Worm (Caenorhabditis elegans) whole organism, L3 larva: Measurements from ENCODE around the gene exos-9.

Source experiments
- R02D3.7 ChIP-seq: fragments of 150-350 bp; optimal IDR thresholded peaks from 2 replicates; lab custom pipeline; 2014; ENCODE audit warnings: missing biosample characterization, missing genetic modification characterization
- aly-2 ChIP-seq: fragments of 150-350 bp; optimal IDR thresholded peaks from 2 replicates; lab custom pipeline; 2014; ENCODE audit warnings: missing biosample characterization, missing genetic modification characterization
- ama-1 ChIP-seq: fragments of 150-350 bp; optimal IDR thresholded peaks from 2 replicates; lab custom pipeline; 2018
- ceh-82 ChIP-seq: fragments of 150-350 bp; optimal IDR thresholded peaks from 2 replicates; lab custom pipeline; 2014; ENCODE audit warnings: missing biosample characterization, missing genetic modification characterization
- fos-1 ChIP-seq: fragments of 150-350 bp; optimal IDR thresholded peaks from 2 replicates; lab custom pipeline; 2014; ENCODE audit warnings: missing biosample characterization, missing genetic modification characterization
- mdl-1 ChIP-seq: fragments of 150-350 bp; optimal IDR thresholded peaks from 2 replicates; lab custom pipeline; 2014; ENCODE audit warnings: missing biosample characterization, missing genetic modification characterization
- nhr-23 ChIP-seq: fragments of 150-350 bp; optimal IDR thresholded peaks from 2 replicates; lab custom pipeline; 2014; ENCODE audit warnings: missing biosample characterization, missing genetic modification reagents, missing genetic modification characterization
- nhr-237 ChIP-seq: fragments of 150-350 bp; optimal IDR thresholded peaks from 2 replicates; lab custom pipeline; 2014; ENCODE audit warnings: missing biosample characterization, missing genetic modification characterization

DNA sequence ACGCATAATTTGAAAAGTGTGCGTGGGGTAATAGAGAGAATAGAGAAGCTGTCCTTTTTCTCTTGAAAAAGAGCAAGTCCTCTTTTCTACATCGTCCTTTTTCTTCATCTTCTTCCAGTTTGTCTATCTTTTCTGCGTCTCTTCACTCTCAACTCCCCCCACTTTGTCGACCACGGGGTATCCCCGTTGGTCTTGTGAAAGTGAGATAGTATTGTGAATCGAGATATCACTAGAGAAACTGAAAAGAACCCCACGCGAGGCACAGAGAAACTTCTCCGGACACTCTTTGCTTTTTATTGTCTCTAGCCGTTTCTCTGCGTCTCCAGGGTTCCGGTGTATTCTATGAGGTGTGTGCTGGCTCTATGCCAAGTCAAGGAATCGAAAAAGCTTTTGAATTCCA lies 42.2 kb downstream of the exos-9 start:
- peak; percentile 75 for TF ChIP-seq R02D3.7 (tag; lab: Kevin White, UChicago)
- no peak for TF ChIP-seq nhr-237 (tag; lab: Kevin White, UChicago)
- TF ChIP-seq fos-1 (tag; lab: Kevin White, UChicago), result peak; percentile 34
- TF ChIP-seq ama-1, result peak; percentile 79
- peak; percentile 52 for TF ChIP-seq ceh-82 (tag; lab: Kevin White, UChicago)
- peak; percentile 85 for TF ChIP-seq nhr-23 (tag; lab: Kevin White, UChicago)
- TF ChIP-seq mdl-1 (tag; lab: Kevin White, UChicago), result peak; percentile 98
- no peak for TF ChIP-seq aly-2 (tag; lab: Kevin White, UChicago)
